Fruit fly (Drosophila melanogaster) whole organism, embryonic: ENCODE measurements around the gene Uba4.
A peak's percentile ranks its signal among the peaks of the same experiment; 100 is the strongest.

ENCODE experiments used
- ATbp ChIP-seq: fragments of 200-800 bp; sonication (Bioruptor generic); optimal IDR thresholded peaks from 2 replicates; lab custom pipeline; 2017; ENCODE audit warnings: missing biosample characterization, mild to moderate bottlenecking, missing genetic modification characterization, missing genetic modification reagents
- Asciz ChIP-seq: fragments of 200-800 bp; sonication (Bioruptor generic); optimal IDR thresholded peaks from 2 replicates; lab custom pipeline; 2017; ENCODE audit warnings: missing biosample characterization, mild to moderate bottlenecking, missing genetic modification characterization, missing genetic modification reagents
- CG1529 ChIP-seq: fragments of 200-800 bp; sonication (Bioruptor generic); optimal IDR thresholded peaks from 3 replicates; lab custom pipeline; 2018; ENCODE audit warnings: missing biosample characterization, missing genetic modification characterization
- CG1603 ChIP-seq: fragments of 200-800 bp; sonication (Bioruptor generic); optimal IDR thresholded peaks from 2 replicates; lab custom pipeline; 2019; ENCODE audit warnings: missing biosample characterization, mild to moderate bottlenecking, missing genetic modification characterization, moderate library complexity
- CG16779 ChIP-seq: fragments of 200-800 bp; sonication (Bioruptor generic); IDR thresholded peaks from 2 replicates; pipeline ENCODE4 v1.3.6; 2022; ENCODE audit warnings: missing biosample characterization, missing genetic modification characterization
- CG17912 ChIP-seq: fragments of 200-800 bp; sonication (Bioruptor generic); optimal IDR thresholded peaks from 2 replicates; lab custom pipeline; 2018; ENCODE audit warnings: missing biosample characterization, mild to moderate bottlenecking, missing genetic modification characterization
- CG3726 ChIP-seq: fragments of 200-800 bp; sonication (Bioruptor generic); IDR thresholded peaks from 3 replicates; pipeline ENCODE4, ENCODE4 v1.3.6; 2022; ENCODE audit warnings: missing biosample characterization, missing genetic modification characterization
- CG4282 ChIP-seq: fragments of 200-800 bp; sonication (Bioruptor generic); optimal IDR thresholded peaks from 2 replicates; lab custom pipeline; 2016; ENCODE audit warnings: missing biosample characterization, missing genetic modification characterization
- CG6689 ChIP-seq: fragments of 200-800 bp; sonication (Bioruptor generic); IDR thresholded peaks from 2 replicates; pipeline ENCODE4 v1.3.6; 2022; ENCODE audit warnings: missing biosample characterization, missing genetic modification characterization
- CG7372 ChIP-seq: fragments of 200-800 bp; sonication (Bioruptor generic); IDR thresholded peaks from 2 replicates; pipeline ENCODE4 v1.3.6; 2022; ENCODE audit warnings: missing biosample characterization, missing genetic modification characterization
- CG7786 ChIP-seq: fragments of 200-800 bp; sonication (Bioruptor generic); optimal IDR thresholded peaks from 2 replicates; lab custom pipeline; 2016; ENCODE audit warnings: missing biosample characterization, missing genetic modification characterization
- CG7928 ChIP-seq: fragments of 200-800 bp; sonication (Bioruptor generic); optimal IDR thresholded peaks from 2 replicates; lab custom pipeline; 2017; ENCODE audit warnings: missing biosample characterization, mild to moderate bottlenecking, missing genetic modification characterization
- CG8388 ChIP-seq: fragments of 200-800 bp; sonication (Bioruptor generic); optimal IDR thresholded peaks from 2 replicates; lab custom pipeline; 2019; ENCODE audit warnings: missing biosample characterization, mild to moderate bottlenecking, missing genetic modification characterization, moderate library complexity
- CG8478 ChIP-seq: fragments of >200 bp; optimal IDR thresholded peaks from 2 replicates; lab custom pipeline; 2018
- Dfd ChIP-seq, 2 experiments: fragments of >200 bp; optimal IDR thresholded peaks; 2 replicates each; lab custom pipeline; 2017; ENCODE audit warnings: missing biosample characterization in 2 of 2, missing genetic modification characterization in 2 of 2
- Ets97D ChIP-seq: fragments of 200-800 bp; sonication (Bioruptor generic); optimal IDR thresholded peaks from 3 replicates; lab custom pipeline; 2016; ENCODE audit warnings: missing biosample characterization, missing genetic modification characterization
- H2.0 ChIP-seq: fragments of 200-800 bp; sonication (Bioruptor generic); IDR thresholded peaks from 2 replicates; pipeline ENCODE4 v1.3.6; 2022; ENCODE audit warnings: missing biosample characterization, missing genetic modification characterization
- HLHmδ ChIP-seq: fragments of 200-800 bp; sonication (Bioruptor generic); optimal IDR thresholded peaks from 2 replicates; lab custom pipeline; 2018; ENCODE audit warnings: missing biosample characterization, mild to moderate bottlenecking, missing genetic modification characterization, moderate library complexity
- Hand ChIP-seq: fragments of 200-800 bp; sonication (Bioruptor generic); optimal IDR thresholded peaks from 2 replicates; lab custom pipeline; 2017; ENCODE audit warnings: mild to moderate bottlenecking, missing biosample characterization, missing genetic modification reagents, missing genetic modification characterization
- MESR4 ChIP-seq: fragments of 200-800 bp; sonication (Bioruptor generic); optimal IDR thresholded peaks from 2 replicates; lab custom pipeline; 2018; ENCODE audit warnings: missing biosample characterization, mild to moderate bottlenecking, missing genetic modification characterization, moderate library complexity
- Meics ChIP-seq: fragments of 200-800 bp; sonication (Bioruptor generic); optimal IDR thresholded peaks from 2 replicates; lab custom pipeline; 2017; ENCODE audit warnings: missing biosample characterization, mild to moderate bottlenecking, missing genetic modification characterization
- NK7.1 ChIP-seq: fragments of 200-800 bp; sonication (Bioruptor generic); optimal IDR thresholded peaks from 3 replicates; lab custom pipeline; 2016; ENCODE audit warnings: missing biosample characterization, missing genetic modification characterization
- PHDP ChIP-seq: fragments of 200-800 bp; sonication (Bioruptor generic); optimal IDR thresholded peaks from 3 replicates; lab custom pipeline; 2018; ENCODE audit warnings: missing biosample characterization, mild to moderate bottlenecking, missing genetic modification characterization, moderate library complexity
- Scr ChIP-seq: fragments of 200-800 bp; sonication (Bioruptor generic); IDR thresholded peaks from 2 replicates; pipeline ENCODE4 v1.3.6; 2022; ENCODE audit warnings: missing biosample characterization, missing genetic modification characterization; ENCODE audit not compliant: partially characterized antibody
- Sry-β ChIP-seq: fragments of 200-800 bp; sonication (Bioruptor generic); optimal IDR thresholded peaks from 2 replicates; lab custom pipeline; 2018; ENCODE audit warnings: missing biosample characterization, mild to moderate bottlenecking, missing genetic modification characterization, moderate library complexity
- amos ChIP-seq: fragments of 200-800 bp; sonication (Bioruptor generic); IDR thresholded peaks from 2 replicates; pipeline ENCODE4 v1.3.6; 2022; ENCODE audit warnings: missing biosample characterization, missing genetic modification characterization; ENCODE audit not compliant: partially characterized antibody
- ara ChIP-seq: fragments of 200-800 bp; sonication (Bioruptor generic); IDR thresholded peaks from 2 replicates; pipeline ENCODE4 v1.3.6; 2022; ENCODE audit warnings: missing biosample characterization, missing genetic modification characterization
- cad ChIP-seq: fragments of >200 bp; optimal IDR thresholded peaks from 2 replicates; lab custom pipeline; 2017; ENCODE audit warnings: missing biosample characterization, missing genetic modification characterization
- caup ChIP-seq: fragments of 200-800 bp; sonication (Bioruptor generic); optimal IDR thresholded peaks from 3 replicates; lab custom pipeline; 2017; ENCODE audit warnings: missing biosample characterization, mild to moderate bottlenecking, missing genetic modification characterization, moderate library complexity; ENCODE audit not compliant: severe bottlenecking
- danr ChIP-seq: fragments of 200-800 bp; sonication (Bioruptor generic); IDR thresholded peaks from 2 replicates; pipeline ENCODE4 v1.3.6; 2022; ENCODE audit warnings: missing biosample characterization, missing genetic modification characterization
- dmrt99B ChIP-seq: fragments of 200-800 bp; sonication (Bioruptor generic); optimal IDR thresholded peaks from 2 replicates; lab custom pipeline; 2018; ENCODE audit warnings: missing biosample characterization, mild to moderate bottlenecking, missing genetic modification characterization, moderate library complexity
- dpn ChIP-seq, 2 experiments: fragments of 200-800 bp; sonication (Bioruptor generic); optimal IDR thresholded peaks; 3 replicates each; lab custom pipeline; 2016; ENCODE audit warnings: missing biosample characterization in 2 of 2, missing genetic modification characterization in 2 of 2
- gcm ChIP-seq: fragments of 200-800 bp; sonication (Bioruptor generic); optimal IDR thresholded peaks from 2 replicates; lab custom pipeline; 2019; ENCODE audit warnings: missing biosample characterization, mild to moderate bottlenecking, missing genetic modification characterization, moderate library complexity
- gcm2 ChIP-seq: fragments of 200-800 bp; sonication (Bioruptor generic); optimal IDR thresholded peaks from 2 replicates; lab custom pipeline; 2016; ENCODE audit warnings: missing biosample characterization, missing genetic modification characterization
- kay ChIP-seq: fragments of 200-800 bp; sonication (Bioruptor generic); optimal IDR thresholded peaks from 2 replicates; lab custom pipeline; 2016; ENCODE audit warnings: missing biosample characterization, missing genetic modification characterization
- klu ChIP-seq: fragments of 200-800 bp; sonication (Bioruptor generic); IDR thresholded peaks from 2 replicates; pipeline ENCODE4 v1.3.6; 2022; ENCODE audit warnings: missing biosample characterization, missing genetic modification characterization
- lov ChIP-seq, 2 experiments: fragments of 200-800 bp in 1 of 2; fragments of >200 bp in 1 of 2; sonication (Bioruptor generic) in 1 of 2; IDR thresholded peaks in 1 of 2; optimal IDR thresholded peaks in 1 of 2; 2 replicates in 1 of 2; 3 replicates in 1 of 2; pipeline versions ENCODE4 v1.3.6 to Lab custom; 2017 to 2022; ENCODE audit warnings: missing biosample characterization in 1 of 2, missing genetic modification characterization in 1 of 2
- luna ChIP-seq: fragments of 200-800 bp; sonication (Bioruptor generic); optimal IDR thresholded peaks from 2 replicates; lab custom pipeline; 2016; ENCODE audit warnings: missing biosample characterization, missing genetic modification characterization
- nom ChIP-seq: fragments of 200-800 bp; sonication (Bioruptor generic); optimal IDR thresholded peaks from 2 replicates; lab custom pipeline; 2017; ENCODE audit warnings: missing biosample characterization, missing genetic modification characterization, mild to moderate bottlenecking, moderate library complexity, missing genetic modification reagents
- pfk ChIP-seq: fragments of 200-800 bp; sonication (Bioruptor generic); optimal IDR thresholded peaks from 2 replicates; lab custom pipeline; 2018; ENCODE audit warnings: missing biosample characterization, mild to moderate bottlenecking, missing genetic modification characterization, moderate library complexity
- pnt ChIP-seq: fragments of 200-800 bp; sonication (Bioruptor generic); optimal IDR thresholded peaks from 3 replicates; lab custom pipeline; 2016; ENCODE audit warnings: missing biosample characterization, missing genetic modification characterization
- pum ChIP-seq: fragments of 200-800 bp; sonication (Bioruptor generic); optimal IDR thresholded peaks from 2 replicates; lab custom pipeline; 2016; ENCODE audit warnings: missing biosample characterization, missing genetic modification characterization
- so ChIP-seq: fragments of 200-800 bp; sonication (Bioruptor generic); IDR thresholded peaks from 3 replicates; pipeline ENCODE4 v1.3.6; 2022; ENCODE audit warnings: missing biosample characterization, missing genetic modification characterization
- sob ChIP-seq: fragments of 200-800 bp; sonication (Bioruptor generic); IDR thresholded peaks from 2 replicates; pipeline ENCODE4 v1.3.6; 2022; ENCODE audit warnings: missing biosample characterization, missing genetic modification characterization
- sug ChIP-seq: fragments of 200-800 bp; optimal IDR thresholded peaks from 2 replicates; lab custom pipeline; 2019; ENCODE audit warnings: missing biosample characterization, mild to moderate bottlenecking, missing genetic modification characterization, moderate library complexity
- tll ChIP-seq, 2 experiments: fragments of 200-800 bp in 1 of 2; fragments of >200 bp in 1 of 2; sonication (Bioruptor generic) in 1 of 2; optimal IDR thresholded peaks; 2 replicates each; lab custom pipeline; 2017 to 2019; ENCODE audit warnings: missing biosample characterization in 2 of 2, missing genetic modification characterization in 2 of 2, mild to moderate bottlenecking in 1 of 2, moderate library complexity in 1 of 2
- unpg ChIP-seq: fragments of 200-800 bp; sonication (Bioruptor generic); optimal IDR thresholded peaks from 3 replicates; lab custom pipeline; 2018; ENCODE audit warnings: missing biosample characterization, mild to moderate bottlenecking, missing genetic modification characterization, moderate library complexity
- wek ChIP-seq: fragments of 200-800 bp; sonication (Bioruptor generic); optimal IDR thresholded peaks from 3 replicates; lab custom pipeline; 2018; ENCODE audit warnings: missing biosample characterization, mild to moderate bottlenecking, missing genetic modification characterization, moderate library complexity

Uba4 gene

dm6 chr2L:8541469-8542233 lies 24.4 kb downstream of the Uba4 start, which contains the start of gene Sema1a (continued):
- peak; percentile 76 for TF ChIP-seq H2.0 (GFP tag; lab: Robert Waterston, UW)
- peak; percentile 36 for TF ChIP-seq Ets97D (GFP tag; lab: Kevin White, UChicago)
- peak; percentile 49 to 66 for TF ChIP-seq dpn (GFP tag; optimal IDR thresholded peaks at IDR 0.05; lab: Kevin White, UChicago)
- peak; percentile 18 for TF ChIP-seq nom (GFP tag; lab: Kevin White, UChicago)
- peak; percentile 17 for TF ChIP-seq caup
- peak; percentile 92 for TF ChIP-seq unpg (GFP tag; lab: Kevin White, UChicago)
- TF ChIP-seq lov (optimal IDR thresholded peaks at IDR 0.05; lab: Kevin White, UChicago), result no peak
- no peak for TF ChIP-seq lov (GFP tag; IDR thresholded peaks at IDR 0.05; lab: Robert Waterston, UW)
- peak; percentile 64 for TF ChIP-seq CG7372 (GFP tag; lab: Robert Waterston, UW)
- no peak for TF ChIP-seq cad (GFP tag; lab: Kevin White, UChicago)
- peak; percentile 79 for TF ChIP-seq gcm2 (GFP tag; lab: Kevin White, UChicago)
- no peak for TF ChIP-seq ara
- peak; percentile 43 for TF ChIP-seq pnt (GFP tag; lab: Kevin White, UChicago)
- TF ChIP-seq sug (tag; lab: Kevin White, UChicago), result peak; percentile 51
- TF ChIP-seq CG6689 (GFP tag; lab: Robert Waterston, UW), result peak; percentile 49; the same call in 1 of the 2 replicates
- no peak for TF ChIP-seq danr (GFP tag; lab: Robert Waterston, UW)
- TF ChIP-seq CG16779 (GFP tag; lab: Robert Waterston, UW), result no peak
- no peak for TF ChIP-seq kay
- TF ChIP-seq so (GFP tag; lab: Robert Waterston, UW), result peak; percentile 65; the same call in 2 of the 3 replicates
- TF ChIP-seq wek, result peak; percentile 40
- TF ChIP-seq ATbp (GFP tag; lab: Kevin White, UChicago), result peak; percentile 46
- no peak for TF ChIP-seq tll (GFP tag; optimal IDR thresholded peaks at IDR 0.05; lab: Kevin White, UChicago)
- peak; percentile 75; the same call in 1 of the 2 replicates for TF ChIP-seq sob
- TF ChIP-seq CG3726 (GFP tag; lab: Robert Waterston, UW), result no peak
- peak; percentile 47 for TF ChIP-seq Meics (GFP tag; lab: Kevin White, UChicago)
- peak; percentile 44 for TF ChIP-seq gcm (GFP tag; lab: Kevin White, UChicago)
- peak; percentile 69 for TF ChIP-seq Scr (GFP tag; lab: Robert Waterston, UW)
- TF ChIP-seq PHDP (tag; lab: Kevin White, UChicago), result peak; percentile 39
- no peak for TF ChIP-seq Dfd (GFP tag; optimal IDR thresholded peaks at IDR 0.05; lab: Kevin White, UChicago)
- peak; percentile 32 for TF ChIP-seq CG4282
- TF ChIP-seq CG8478 (lab: Kevin White, UChicago), result no peak
- peak; percentile 83; the same call in 1 of the 2 replicates for TF ChIP-seq amos (GFP tag; lab: Robert Waterston, UW)
- TF ChIP-seq CG7928 (GFP tag; lab: Kevin White, UChicago), result no peak
- no peak for TF ChIP-seq klu
- TF ChIP-seq CG1529 (GFP tag; lab: Kevin White, UChicago), result peak; percentile 3
- no peak for TF ChIP-seq CG17912
- no peak for TF ChIP-seq HLHmδ (GFP tag; lab: Kevin White, UChicago)
- peak; percentile 33 for TF ChIP-seq CG7786 (GFP tag; lab: Kevin White, UChicago)
- TF ChIP-seq pum (GFP tag; lab: Kevin White, UChicago), result peak; percentile 29
- TF ChIP-seq dmrt99B (tag; lab: Kevin White, UChicago), result peak; percentile 57
- TF ChIP-seq Asciz, result peak; percentile 27
- peak; percentile 74 for TF ChIP-seq luna
- TF ChIP-seq NK7.1 (GFP tag; lab: Kevin White, UChicago), result peak; percentile 17
- peak; percentile 63 for TF ChIP-seq CG1603 (tag; lab: Kevin White, UChicago)
- no peak for TF ChIP-seq MESR4
- TF ChIP-seq Hand (GFP tag; lab: Kevin White, UChicago), result no peak
- TF ChIP-seq CG8388, result peak; percentile 39
- peak; percentile 95 for TF ChIP-seq pfk (GFP tag; lab: Kevin White, UChicago)
- TF ChIP-seq Sry-β (GFP tag; lab: Kevin White, UChicago), result no peak
